Fruit fly (Drosophila melanogaster): ENCODE results near the gene CG18558.

- TF ChIP-seq CG11398 (GFP tag; optimal IDR thresholded peaks at IDR 0.05) (peak; percentile 41), fru (optimal IDR thresholded peaks at IDR 0.05) (no peak)
These were observed 34.5 kb upstream of the CG18558 start, which contains the start of gene RabGGTb for dm6 chr2L:2878859-2879258.
